Worm (Caenorhabditis elegans): ENCODE results near the gene clc-2.

The clc-2 gene

DNA sequence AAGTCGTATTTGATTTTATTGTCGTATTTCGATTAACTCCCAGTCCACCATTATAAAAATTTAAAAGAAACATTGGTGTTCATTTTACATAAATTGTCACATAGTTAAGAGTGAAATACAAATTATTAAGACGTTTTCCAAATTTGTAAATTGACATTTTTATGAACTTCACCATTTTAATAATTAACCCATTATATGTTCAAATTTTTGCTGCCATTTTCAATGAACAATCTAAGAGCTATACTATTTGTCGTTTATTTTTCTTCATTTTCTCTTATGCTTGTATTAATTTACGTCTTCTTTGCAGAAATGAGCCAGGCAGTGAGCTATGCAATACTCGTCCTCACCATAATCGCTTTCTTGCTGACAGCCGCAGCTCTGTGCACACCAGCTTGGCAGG is at the start of gene clc-2:
Gene clc-2, plus strand, starts transcription at position 301 of the 400 bp plus-strand sequence.
- TF ChIP-seq unc-39 (tag; optimal IDR thresholded peaks at IDR 0.05), result no peak
- TF ChIP-seq sem-2 (GFP tag; optimal IDR thresholded peaks at IDR 0.05), result no peak
- TF ChIP-seq ceh-43 (GFP tag; optimal IDR thresholded peaks at IDR 0.05), result no peak
- no peak for TF ChIP-seq bed-3 (GFP tag; optimal IDR thresholded peaks at IDR 0.05)
- TF ChIP-seq unc-62 (GFP tag; optimal IDR thresholded peaks at IDR 0.05), result no peak
- no peak for TF ChIP-seq elt-3 (tag; optimal IDR thresholded peaks at IDR 0.05)
- TF ChIP-seq mab-5 (tag; optimal IDR thresholded peaks at IDR 0.05), result no peak
- no peak for TF ChIP-seq zip-8 (tag; optimal IDR thresholded peaks at IDR 0.05)
- no peak for TF ChIP-seq drap-1 (GFP tag; optimal IDR thresholded peaks at IDR 0.05)
- no peak for TF ChIP-seq ceh-39 (tag; optimal IDR thresholded peaks at IDR 0.05)
- no peak for TF ChIP-seq hlh-1 (tag; optimal IDR thresholded peaks at IDR 0.05)
- no peak for TF ChIP-seq flh-1 (GFP tag; optimal IDR thresholded peaks at IDR 0.05)
- TF ChIP-seq nhr-2 (tag; optimal IDR thresholded peaks at IDR 0.05), result no peak
- no peak for TF ChIP-seq unc-120 (tag; optimal IDR thresholded peaks at IDR 0.05; ENCODE audit: poor library complexity, severe bottlenecking)

ce11 chrX:7390270-7390669 is 41.0 kb upstream of the clc-2 start, which contains the start of gene C10A4.6:
TSS of gene C10A4.6 (plus strand) at chrX:7390570.
- no peak for TF ChIP-seq mep-1 (tag; optimal IDR thresholded peaks at IDR 0.05)
- no peak for TF ChIP-seq drap-1 (GFP tag; optimal IDR thresholded peaks at IDR 0.05)
- TF ChIP-seq zip-8 (tag; optimal IDR thresholded peaks at IDR 0.05), result no peak

DNA sequence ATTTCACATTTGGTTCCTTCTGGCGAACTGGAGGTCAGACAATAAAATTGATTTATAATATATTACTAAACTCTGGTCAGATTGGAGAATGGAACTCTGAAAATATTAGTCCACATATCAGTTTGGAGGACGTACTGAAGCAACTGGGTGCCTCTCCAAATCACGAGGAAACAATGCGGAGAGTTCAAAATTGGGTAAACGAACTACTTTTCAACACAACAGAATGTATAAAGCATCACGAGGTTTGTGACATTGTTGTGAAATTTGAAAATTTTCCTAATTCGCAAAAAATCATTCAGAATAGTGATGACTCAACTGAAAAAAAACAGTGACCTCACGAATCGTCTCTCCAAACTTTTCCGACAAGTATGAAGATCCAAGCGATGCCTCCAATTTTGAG is 38.1 kb upstream of the clc-2 start, which contains the start of gene gad-2:
Gene gad-2, plus strand, starts transcription at position 301 of the 400 bp plus-strand sequence.
- TF ChIP-seq mls-2 (tag; optimal IDR thresholded peaks at IDR 0.05) (no peak), zip-8 (tag; optimal IDR thresholded peaks at IDR 0.05) (no peak), nhr-28 (tag; optimal IDR thresholded peaks at IDR 0.05) (no peak), unc-120 (tag; optimal IDR thresholded peaks at IDR 0.05; ENCODE audit: poor library complexity, severe bottlenecking) (no peak), ztf-11 (tag; optimal IDR thresholded peaks at IDR 0.05) (no peak), lin-32 (GFP tag; optimal IDR thresholded peaks at IDR 0.05) (no peak)

ce11 chrX:7397935-7398334 is 33.3 kb upstream of the clc-2 start, which contains the start of gene C10A4.13:
TSS of gene C10A4.13 (minus strand) at chrX:7398035.
- TF ChIP-seq mls-2 (tag; optimal IDR thresholded peaks at IDR 0.05) (no peak), ceh-83 (GFP tag; optimal IDR thresholded peaks at IDR 0.05) (no peak), ces-1 (GFP tag; optimal IDR thresholded peaks at IDR 0.05) (no peak), sem-2 (GFP tag; optimal IDR thresholded peaks at IDR 0.05) (no peak)

DNA sequence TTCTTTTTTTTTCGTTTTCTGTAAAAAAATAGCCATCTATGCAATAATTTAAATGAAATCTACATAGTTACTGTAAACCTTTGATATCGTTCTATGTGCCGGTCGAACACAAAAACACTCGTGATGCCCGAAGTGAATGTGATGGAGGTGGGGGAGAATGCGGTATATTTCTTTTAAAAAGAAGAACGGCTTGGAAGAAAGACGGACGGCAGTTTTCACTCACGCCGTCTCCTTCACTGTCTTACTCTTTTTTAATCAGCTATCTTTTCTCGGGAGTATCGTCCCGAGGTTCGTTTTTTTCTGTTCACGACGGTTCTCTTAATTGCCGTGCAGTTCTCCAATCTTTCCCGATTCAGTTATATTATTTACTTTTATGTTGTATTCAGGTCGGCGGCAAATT is 32.7 kb upstream of the clc-2 start, which contains the start of gene C10A4.10:
Gene C10A4.10, plus strand, starts transcription at position 301 of the 400 bp plus-strand sequence.
- TF ChIP-seq cnd-1 (tag; optimal IDR thresholded peaks at IDR 0.05) (no peak), elt-1 (tag; optimal IDR thresholded peaks at IDR 0.05; ENCODE audit: borderline replicate concordance, insufficient read depth) (no peak), lin-32 (GFP tag; optimal IDR thresholded peaks at IDR 0.05) (no peak), unc-62 (GFP tag; optimal IDR thresholded peaks at IDR 0.05) (no peak), hlh-1 (tag; optimal IDR thresholded peaks at IDR 0.05) (no peak), sptf-1 (tag; optimal IDR thresholded peaks at IDR 0.05) (no peak), zip-8 (tag; optimal IDR thresholded peaks at IDR 0.05) (no peak), ces-1 (GFP tag; optimal IDR thresholded peaks at IDR 0.05) (no peak), nhr-237 (tag; optimal IDR thresholded peaks at IDR 0.05) (no peak), lsy-2 (tag; optimal IDR thresholded peaks at IDR 0.05) (no peak), flh-1 (GFP tag; optimal IDR thresholded peaks at IDR 0.05) (no peak), bed-3 (GFP tag; optimal IDR thresholded peaks at IDR 0.05) (no peak), pha-4 (tag; optimal IDR thresholded peaks at IDR 0.05) (no peak), unc-120 (tag; optimal IDR thresholded peaks at IDR 0.05; ENCODE audit: poor library complexity, severe bottlenecking) (no peak), mls-2 (tag; optimal IDR thresholded peaks at IDR 0.05) (no peak), drap-1 (GFP tag; optimal IDR thresholded peaks at IDR 0.05) (no peak), ceh-83 (GFP tag; optimal IDR thresholded peaks at IDR 0.05) (no peak), nhr-28 (tag; optimal IDR thresholded peaks at IDR 0.05) (no peak)

DNA sequence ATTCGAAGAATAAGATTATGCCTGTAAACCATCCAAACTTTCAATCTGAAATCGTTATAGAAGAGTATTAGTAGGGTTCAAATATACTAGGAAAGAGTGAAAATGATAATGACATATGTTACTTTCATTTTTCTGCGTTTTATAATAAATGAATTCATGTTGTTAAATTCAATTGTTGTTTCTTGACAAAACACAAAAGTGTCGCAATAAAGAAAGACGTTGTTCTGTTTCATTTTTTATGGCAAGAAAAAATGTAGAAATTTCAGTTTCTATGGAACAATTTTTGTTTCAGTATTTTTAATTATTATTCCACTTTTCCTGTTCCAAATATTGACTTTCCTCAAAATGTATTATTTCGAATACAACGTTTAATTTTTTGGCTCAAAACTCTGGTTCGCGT is 30.5 kb upstream of the clc-2 start, which contains the start of gene C10A4.4:
Gene C10A4.4, plus strand, starts transcription at position 301 of the 400 bp plus-strand sequence.
- TF ChIP-seq drap-1 (GFP tag; optimal IDR thresholded peaks at IDR 0.05) (no peak), nhr-12 (tag; optimal IDR thresholded peaks at IDR 0.05) (no peak), ceh-83 (GFP tag; optimal IDR thresholded peaks at IDR 0.05) (no peak), ham-2 (GFP tag; optimal IDR thresholded peaks at IDR 0.05) (no peak), ztf-11 (tag; optimal IDR thresholded peaks at IDR 0.05) (no peak), sptf-1 (tag; optimal IDR thresholded peaks at IDR 0.05) (no peak), nhr-76 (tag; optimal IDR thresholded peaks at IDR 0.05) (no peak), elt-1 (tag; optimal IDR thresholded peaks at IDR 0.05; ENCODE audit: borderline replicate concordance, insufficient read depth) (no peak), mab-5 (tag; optimal IDR thresholded peaks at IDR 0.05) (no peak), flh-1 (GFP tag; optimal IDR thresholded peaks at IDR 0.05) (no peak), nhr-237 (tag; optimal IDR thresholded peaks at IDR 0.05) (no peak), zip-8 (tag; optimal IDR thresholded peaks at IDR 0.05) (no peak), cnd-1 (tag; optimal IDR thresholded peaks at IDR 0.05) (no peak), mls-2 (tag; optimal IDR thresholded peaks at IDR 0.05) (no peak), unc-39 (tag; optimal IDR thresholded peaks at IDR 0.05) (no peak), bed-3 (GFP tag; optimal IDR thresholded peaks at IDR 0.05) (no peak), nhr-28 (tag; optimal IDR thresholded peaks at IDR 0.05) (no peak)

All from whole organism, mixed stage, embryonic.